Worm (Caenorhabditis elegans) whole organism, mixed stage, embryonic: Measurements from ENCODE around the gene F57A8.6.

Experiments used
- M03D4.4 ChIP-seq: sonication (generic microtip); optimal IDR thresholded peaks from 2 replicates; lab custom pipeline; 2017; ENCODE audit warnings: mild to moderate bottlenecking, missing genetic modification characterization, missing compliant biosample characterization
- bed-3 ChIP-seq: fragments of 200-800 bp; sonication (Bioruptor generic); optimal IDR thresholded peaks from 3 replicates; lab custom pipeline; 2018; ENCODE audit warnings: mild to moderate bottlenecking, missing genetic modification characterization, moderate library complexity, missing compliant biosample characterization
- ceh-39 ChIP-seq: fragments of 150-350 bp; optimal IDR thresholded peaks from 2 replicates; lab custom pipeline; 2014; ENCODE audit warnings: missing biosample characterization, missing genetic modification characterization
- ceh-43 ChIP-seq: fragments of 200-800 bp; sonication (Bioruptor generic); optimal IDR thresholded peaks from 2 replicates; lab custom pipeline; 2018; ENCODE audit warnings: mild to moderate bottlenecking, missing genetic modification characterization, moderate library complexity, missing compliant biosample characterization
- ceh-83 ChIP-seq: fragments of 200-800 bp; sonication (Bioruptor generic); optimal IDR thresholded peaks from 2 replicates; lab custom pipeline; 2018; ENCODE audit warnings: mild to moderate bottlenecking, missing genetic modification characterization, missing compliant biosample characterization
- ces-1 ChIP-seq: fragments of 150-350 bp; optimal IDR thresholded peaks from 2 replicates; lab custom pipeline; 2014; ENCODE audit warnings: missing biosample characterization, missing genetic modification reagents, missing genetic modification characterization
- cnd-1 ChIP-seq: fragments of 200-800 bp; sonication (Bioruptor generic); optimal IDR thresholded peaks from 2 replicates; lab custom pipeline; 2018; ENCODE audit warnings: mild to moderate bottlenecking, missing genetic modification characterization, missing compliant biosample characterization
- elt-1 ChIP-seq: sonication (generic microtip); optimal IDR thresholded peaks from 2 replicates; lab custom pipeline; 2017; ENCODE audit warnings: missing genetic modification characterization, mild to moderate bottlenecking, missing compliant biosample characterization, antibody characterized with exemption, moderate library complexity, borderline replicate concordance; ENCODE audit not compliant: insufficient read depth
- flh-1 ChIP-seq: fragments of 200-800 bp; sonication (Bioruptor generic); optimal IDR thresholded peaks from 2 replicates; lab custom pipeline; 2018; ENCODE audit warnings: mild to moderate bottlenecking, missing genetic modification characterization, moderate library complexity, missing compliant biosample characterization
- ham-2 ChIP-seq: fragments of 200-800 bp; sonication (Bioruptor generic); optimal IDR thresholded peaks from 2 replicates; lab custom pipeline; 2018; ENCODE audit warnings: mild to moderate bottlenecking, missing genetic modification characterization, missing compliant biosample characterization
- hlh-1 ChIP-seq: fragments of 150-350 bp; optimal IDR thresholded peaks from 2 replicates; lab custom pipeline; 2014; ENCODE audit warnings: missing biosample characterization, missing genetic modification reagents, missing genetic modification characterization
- lin-13 ChIP-seq: fragments of 150-350 bp; optimal IDR thresholded peaks from 2 replicates; lab custom pipeline; 2014; ENCODE audit warnings: missing biosample characterization, missing genetic modification characterization
- lin-32 ChIP-seq: fragments of 200-800 bp; sonication (Bioruptor generic); optimal IDR thresholded peaks from 2 replicates; lab custom pipeline; 2018; ENCODE audit warnings: mild to moderate bottlenecking, missing genetic modification characterization, missing compliant biosample characterization
- mab-5 ChIP-seq: fragments of 150-350 bp; optimal IDR thresholded peaks from 2 replicates; lab custom pipeline; 2014; ENCODE audit warnings: missing biosample characterization, missing genetic modification characterization
- mep-1 ChIP-seq: fragments of 150-350 bp; optimal IDR thresholded peaks from 2 replicates; lab custom pipeline; 2017; ENCODE audit warnings: missing biosample characterization, missing genetic modification reagents, missing genetic modification characterization, inconsistent platforms
- mls-2 ChIP-seq: sonication (generic microtip); optimal IDR thresholded peaks from 2 replicates; lab custom pipeline; 2016; ENCODE audit warnings: mild to moderate bottlenecking, missing genetic modification characterization, moderate library complexity, missing compliant biosample characterization
- nhr-12 ChIP-seq: fragments of 150-350 bp; optimal IDR thresholded peaks from 2 replicates; lab custom pipeline; 2014; ENCODE audit warnings: missing biosample characterization, missing genetic modification characterization
- nhr-237 ChIP-seq: fragments of 150-350 bp; optimal IDR thresholded peaks from 2 replicates; lab custom pipeline; 2014; ENCODE audit warnings: missing biosample characterization, missing genetic modification characterization
- nhr-28 ChIP-seq: fragments of 150-350 bp; optimal IDR thresholded peaks from 2 replicates; lab custom pipeline; 2014; ENCODE audit warnings: missing biosample characterization, missing genetic modification characterization
- nhr-76 ChIP-seq: sonication (generic microtip); optimal IDR thresholded peaks from 2 replicates; lab custom pipeline; 2017; ENCODE audit warnings: missing biosample characterization, missing genetic modification characterization
- pha-4 ChIP-seq: fragments of 150-350 bp; optimal IDR thresholded peaks from 2 replicates; lab custom pipeline; 2018; ENCODE audit warnings: missing biosample characterization, missing genetic modification reagents, missing genetic modification characterization
- snpc-4 ChIP-seq: fragments of 150-350 bp; optimal IDR thresholded peaks from 2 replicates; lab custom pipeline; 2014; ENCODE audit warnings: missing biosample characterization, missing genetic modification characterization
- sptf-1 ChIP-seq: sonication (generic microtip); optimal IDR thresholded peaks from 2 replicates; lab custom pipeline; 2017; ENCODE audit warnings: mild to moderate bottlenecking, missing genetic modification characterization, moderate library complexity, missing compliant biosample characterization
- tbx-8 ChIP-seq: fragments of 200-800 bp; sonication (Bioruptor generic); optimal IDR thresholded peaks from 2 replicates; lab custom pipeline; 2018; ENCODE audit warnings: mild to moderate bottlenecking, missing genetic modification characterization, moderate library complexity, missing compliant biosample characterization
- unc-39 ChIP-seq: fragments of 150-350 bp; optimal IDR thresholded peaks from 2 replicates; lab custom pipeline; 2014; ENCODE audit warnings: missing biosample characterization, missing genetic modification characterization
- unc-62 ChIP-seq: fragments of 150-350 bp; optimal IDR thresholded peaks from 2 replicates; lab custom pipeline; 2014; ENCODE audit warnings: missing biosample characterization, missing genetic modification reagents, missing genetic modification characterization
- zip-8 ChIP-seq: fragments of 150-350 bp; optimal IDR thresholded peaks from 2 replicates; lab custom pipeline; 2014; ENCODE audit warnings: missing biosample characterization, missing genetic modification characterization
- ztf-11 ChIP-seq: fragments of 150-350 bp; optimal IDR thresholded peaks from 2 replicates; lab custom pipeline; 2014; ENCODE audit warnings: missing biosample characterization, missing genetic modification characterization

The F57A8.6 gene

ce11 chrV:10112187-10112586 lies 38.5 kb upstream of the F57A8.6 start, which contains the start of gene C08B6.3:
TSS of gene C08B6.3 (minus strand) at chrV:10112287.
- TF ChIP-seq nhr-12 (no peak), ceh-39 (tag; lab: Kevin White, UChicago) (no peak), ham-2 (GFP tag; lab: Kevin White, UChicago) (no peak), unc-62 (no peak), sptf-1 (tag; lab: Kevin White, UChicago) (no peak), ceh-43 (GFP tag; lab: Kevin White, UChicago) (no peak), snpc-4 (no peak)
- TF ChIP-seq, all 35 proteins: peak for 0

DNA sequence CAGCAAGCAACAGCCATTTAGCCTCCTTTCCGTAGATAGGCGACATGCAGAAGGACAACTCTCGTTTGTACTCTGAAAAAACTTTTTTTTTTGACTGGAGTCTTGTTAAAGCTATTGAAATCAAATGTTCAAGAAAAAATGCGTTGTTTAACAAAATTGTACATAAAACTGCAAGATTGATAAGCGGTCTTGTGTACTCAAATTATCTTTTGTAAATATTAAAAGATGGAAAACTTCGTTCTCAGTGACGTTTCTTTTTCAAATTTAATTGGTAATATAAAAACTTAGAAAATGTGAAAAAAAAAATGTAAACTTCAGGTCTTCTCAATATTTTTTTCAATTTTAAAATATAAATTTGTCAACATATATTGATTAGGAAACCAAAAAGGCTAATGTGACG lies 37.4 kb upstream of the F57A8.6 start:
- no peak for TF ChIP-seq mls-2
- no peak for TF ChIP-seq sptf-1 (tag; lab: Kevin White, UChicago)
- no peak for TF ChIP-seq unc-39 (tag; lab: Kevin White, UChicago)
- no peak for TF ChIP-seq ceh-39 (tag; lab: Kevin White, UChicago)
- no peak for TF ChIP-seq ceh-43 (GFP tag; lab: Kevin White, UChicago)
- TF ChIP-seq hlh-1 (tag; lab: Kevin White, UChicago) = no peak
- TF ChIP-seq M03D4.4 (tag; lab: Kevin White, UChicago) = no peak

ce11 chrV:10107309-10107708 lies 33.6 kb upstream of the F57A8.6 start, which contains the start of gene C08B6.11:
TSS of gene C08B6.11 (plus strand) at chrV:10107609.
- TF ChIP-seq unc-39 (tag; lab: Kevin White, UChicago) = no peak

DNA sequence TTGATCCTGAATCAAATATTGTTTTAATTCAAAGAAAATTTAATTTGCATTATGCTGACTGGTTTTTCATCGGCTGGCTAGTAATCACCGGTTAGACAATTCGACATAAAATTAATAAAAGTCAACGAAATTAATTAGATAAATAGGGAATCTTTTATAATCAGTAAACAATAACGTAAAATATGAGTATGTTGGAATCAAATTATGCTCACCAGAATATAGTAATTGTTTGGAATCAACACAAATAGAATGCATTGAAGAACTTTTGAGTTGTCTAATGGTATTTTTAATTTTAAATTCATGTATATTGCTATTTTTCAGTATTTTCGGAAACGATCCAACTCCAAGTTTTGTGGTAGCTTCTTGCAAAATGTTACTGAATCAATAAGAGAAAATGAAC lies 31.7 kb upstream of the F57A8.6 start, which contains the start of gene C08B6.2:
Gene C08B6.2, plus strand, starts transcription at position 301 of the 400 bp plus-strand sequence.
- no peak for TF ChIP-seq nhr-12
- TF ChIP-seq mep-1 (tag; lab: Kevin White, UChicago) = no peak
- TF ChIP-seq ceh-43 (GFP tag; lab: Kevin White, UChicago) = no peak
- TF ChIP-seq ztf-11 (tag; lab: Kevin White, UChicago) = no peak
- no peak for TF ChIP-seq pha-4 (tag; lab: Kevin White, UChicago)
- TF ChIP-seq M03D4.4 (tag; lab: Kevin White, UChicago) = no peak
- TF ChIP-seq elt-1 = no peak
- no peak for TF ChIP-seq zip-8 (tag; lab: Kevin White, UChicago)
- TF ChIP-seq, all 35 proteins: peak for 0

- TF ChIP-seq ces-1 (GFP tag; lab: Kevin White, UChicago) = no peak
- TF ChIP-seq ham-2 (GFP tag; lab: Kevin White, UChicago) = no peak
- no peak for TF ChIP-seq ceh-83 (GFP tag; lab: Kevin White, UChicago)
- no peak for TF ChIP-seq bed-3 (GFP tag; lab: Kevin White, UChicago)
- TF ChIP-seq zip-8 (tag; lab: Kevin White, UChicago) = no peak
- no peak for TF ChIP-seq cnd-1 (tag; lab: Kevin White, UChicago)
- no peak for TF ChIP-seq nhr-237 (tag; lab: Kevin White, UChicago)
- no peak for TF ChIP-seq unc-62
- TF ChIP-seq tbx-8 (GFP tag; lab: Kevin White, UChicago) = no peak
- no peak for TF ChIP-seq snpc-4
- no peak for TF ChIP-seq lin-32 (GFP tag; lab: Kevin White, UChicago)
- TF ChIP-seq, all 35 proteins: peak for 0
These were observed 31.2 kb upstream of the F57A8.6 start, which contains the start of gene ugt-17 for ce11 chrV:10104785-10105310. TSS of gene ugt-17 (minus strand) at chrV:10104964.

DNA sequence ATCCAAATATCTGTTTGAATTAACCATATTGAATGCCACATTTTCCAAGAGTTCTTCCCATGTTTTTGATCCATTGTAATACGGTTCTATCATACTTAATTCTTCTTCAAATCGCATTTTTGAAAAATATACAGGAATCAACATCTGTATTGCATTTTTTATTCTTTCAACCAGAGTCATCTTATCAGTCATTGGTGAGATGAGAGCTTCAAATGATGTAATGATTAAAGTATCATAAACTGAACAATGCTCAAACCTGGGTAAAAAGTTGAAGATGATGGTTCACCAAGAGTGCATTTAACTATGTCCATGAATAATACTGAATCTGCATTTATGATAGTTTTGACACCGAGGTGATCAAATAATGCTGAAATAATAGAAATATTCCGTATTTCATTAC lies 30.1 kb upstream of the F57A8.6 start:
- no peak for TF ChIP-seq zip-8 (tag; lab: Kevin White, UChicago)
- no peak for TF ChIP-seq lin-32 (GFP tag; lab: Kevin White, UChicago)
- TF ChIP-seq mab-5 = no peak
- no peak for TF ChIP-seq ceh-83 (GFP tag; lab: Kevin White, UChicago)
- no peak for TF ChIP-seq mep-1 (tag; lab: Kevin White, UChicago)
- TF ChIP-seq unc-62 = no peak
- no peak for TF ChIP-seq ceh-39 (tag; lab: Kevin White, UChicago)
- TF ChIP-seq flh-1 (GFP tag; lab: Kevin White, UChicago) = no peak
- TF ChIP-seq ces-1 (GFP tag; lab: Kevin White, UChicago) = no peak
- TF ChIP-seq ceh-43 (GFP tag; lab: Kevin White, UChicago) = no peak

- TF ChIP-seq ces-1 (GFP tag; lab: Kevin White, UChicago) (no peak), mls-2 (no peak), bed-3 (GFP tag; lab: Kevin White, UChicago) (no peak), nhr-28 (tag; lab: Kevin White, UChicago) (no peak), ham-2 (GFP tag; lab: Kevin White, UChicago) (no peak), unc-39 (tag; lab: Kevin White, UChicago) (no peak), tbx-8 (GFP tag; lab: Kevin White, UChicago) (no peak), ceh-83 (GFP tag; lab: Kevin White, UChicago) (no peak), mep-1 (tag; lab: Kevin White, UChicago) (no peak), lin-13 (tag; lab: Kevin White, UChicago) (no peak), nhr-76 (tag; lab: Kevin White, UChicago) (no peak)
These were observed 28.2 kb upstream of the F57A8.6 start, which contains the start of gene C08B6.14 for ce11 chrV:10101916-10102315. TSS of gene C08B6.14 (minus strand) at chrV:10102016.
